Worm (Caenorhabditis elegans) whole organism, late embryonic: ENCODE results near the gene cnnm-5.

ENCODE experiments used
- C08G9.2 ChIP-seq: sonication (generic microtip); optimal IDR thresholded peaks from 2 replicates; lab custom pipeline; 2016; ENCODE audit warnings: mild to moderate bottlenecking, missing genetic modification characterization, moderate library complexity, missing compliant biosample characterization
- K02D7.2 ChIP-seq: sonication (generic microtip); optimal IDR thresholded peaks from 2 replicates; lab custom pipeline; 2017; ENCODE audit warnings: mild to moderate bottlenecking, missing genetic modification characterization, missing compliant biosample characterization
- T23F11.4 ChIP-seq: fragments of 200-800 bp; sonication (Bioruptor generic); optimal IDR thresholded peaks from 2 replicates; lab custom pipeline; 2018; ENCODE audit warnings: mild to moderate bottlenecking, missing genetic modification characterization, missing compliant biosample characterization
- ahr-1 ChIP-seq: sonication (generic microtip); optimal IDR thresholded peaks from 2 replicates; lab custom pipeline; 2016; ENCODE audit warnings: missing genetic modification characterization, missing compliant biosample characterization
- ceh-18 ChIP-seq: sonication (generic microtip); optimal IDR thresholded peaks from 2 replicates; lab custom pipeline; 2016; ENCODE audit warnings: missing genetic modification characterization, missing compliant biosample characterization
- ceh-30 ChIP-seq: fragments of 150-350 bp; optimal IDR thresholded peaks from 2 replicates; lab custom pipeline; 2014; ENCODE audit warnings: missing biosample characterization, missing genetic modification characterization
- ceh-31 ChIP-seq: sonication (generic microtip); optimal IDR thresholded peaks from 2 replicates; lab custom pipeline; 2016; ENCODE audit warnings: missing genetic modification characterization, missing compliant biosample characterization
- ceh-45 ChIP-seq: fragments of 200-800 bp; sonication (Bioruptor generic); IDR thresholded peaks from 2 replicates; pipeline ENCODE4 v1.3.6; 2022; ENCODE audit warnings: missing genetic modification reagents, missing genetic modification characterization, missing compliant biosample characterization
- ceh-6 ChIP-seq: fragments of 200-800 bp; sonication (Bioruptor generic); optimal IDR thresholded peaks from 2 replicates; lab custom pipeline; 2018; ENCODE audit warnings: mild to moderate bottlenecking, missing genetic modification characterization, missing compliant biosample characterization
- ceh-9 ChIP-seq: sonication (generic microtip); optimal IDR thresholded peaks from 2 replicates; lab custom pipeline; 2016; ENCODE audit warnings: mild to moderate bottlenecking, missing genetic modification characterization, inconsistent platforms, missing compliant biosample characterization
- dmd-4 ChIP-seq: sonication (generic microtip); optimal IDR thresholded peaks from 2 replicates; lab custom pipeline; 2016; ENCODE audit warnings: borderline replicate concordance, missing genetic modification characterization, missing compliant biosample characterization
- dve-1 ChIP-seq: sonication (generic microtip); optimal IDR thresholded peaks from 2 replicates; lab custom pipeline; 2017; ENCODE audit warnings: antibody characterized with exemption, mild to moderate bottlenecking, missing genetic modification characterization, missing compliant biosample characterization
- elt-2 ChIP-seq: sonication (generic microtip); optimal IDR thresholded peaks from 2 replicates; lab custom pipeline; 2016; ENCODE audit warnings: missing genetic modification reagents, missing genetic modification characterization, missing compliant biosample characterization
- elt-4 ChIP-seq: sonication (generic microtip); optimal IDR thresholded peaks from 2 replicates; lab custom pipeline; 2016; ENCODE audit warnings: missing genetic modification characterization, missing compliant biosample characterization
- fax-1 ChIP-seq: sonication (generic microtip); optimal IDR thresholded peaks from 2 replicates; lab custom pipeline; 2016; ENCODE audit warnings: missing genotype, missing genetic modification characterization, missing compliant biosample characterization
- fkh-10 ChIP-seq: fragments of 150-350 bp; optimal IDR thresholded peaks from 2 replicates; lab custom pipeline; 2014; ENCODE audit warnings: missing biosample characterization, missing genetic modification reagents, missing genetic modification characterization
- hlh-13 ChIP-seq: fragments of 200-800 bp; sonication (Bioruptor generic); optimal IDR thresholded peaks from 2 replicates; lab custom pipeline; 2018; ENCODE audit warnings: mild to moderate bottlenecking, missing genetic modification characterization, missing compliant biosample characterization
- hlh-30 ChIP-seq: sonication (generic microtip); optimal IDR thresholded peaks from 2 replicates; lab custom pipeline; 2017; ENCODE audit warnings: antibody characterized with exemption, missing genetic modification characterization, missing compliant biosample characterization; ENCODE audit not compliant: insufficient read depth
- hlh-6 ChIP-seq: sonication (generic microtip); optimal IDR thresholded peaks from 2 replicates; lab custom pipeline; 2016; ENCODE audit warnings: missing genotype, missing genetic modification characterization, missing compliant biosample characterization
- nfya-1 ChIP-seq: sonication (generic microtip); optimal IDR thresholded peaks from 2 replicates; lab custom pipeline; 2017; ENCODE audit warnings: missing genetic modification characterization, mild to moderate bottlenecking, missing compliant biosample characterization, antibody characterized with exemption, moderate library complexity
- nhr-11 ChIP-seq: fragments of 150-350 bp; optimal IDR thresholded peaks from 2 replicates; lab custom pipeline; 2014; ENCODE audit warnings: missing biosample characterization, missing genetic modification characterization
- nhr-232 ChIP-seq: sonication (generic microtip); optimal IDR thresholded peaks from 2 replicates; lab custom pipeline; 2016; ENCODE audit warnings: missing genetic modification characterization, missing compliant biosample characterization
- pag-3 ChIP-seq: sonication (generic microtip); optimal IDR thresholded peaks from 2 replicates; lab custom pipeline; 2016; ENCODE audit warnings: missing compliant biosample characterization, missing genetic modification characterization, borderline replicate concordance
- pax-1 ChIP-seq: fragments of 150-350 bp; optimal IDR thresholded peaks from 2 replicates; lab custom pipeline; 2014; ENCODE audit warnings: missing biosample characterization, missing genetic modification characterization
- pha-2 ChIP-seq: sonication (generic microtip); optimal IDR thresholded peaks from 2 replicates; lab custom pipeline; 2017; ENCODE audit warnings: mild to moderate bottlenecking, missing genetic modification characterization, missing compliant biosample characterization
- pqm-1 ChIP-seq: sonication (generic microtip); optimal IDR thresholded peaks from 2 replicates; lab custom pipeline; 2016; ENCODE audit warnings: missing genetic modification characterization, missing compliant biosample characterization
- pros-1 ChIP-seq: fragments of 150-350 bp; optimal IDR thresholded peaks from 2 replicates; lab custom pipeline; 2014; ENCODE audit warnings: missing biosample characterization, missing genetic modification reagents, missing genetic modification characterization
- rnt-1 ChIP-seq: sonication (generic microtip); optimal IDR thresholded peaks from 2 replicates; lab custom pipeline; 2016; ENCODE audit warnings: missing genetic modification characterization, missing compliant biosample characterization
- sdc-2 ChIP-seq: sonication (generic microtip); optimal IDR thresholded peaks from 2 replicates; lab custom pipeline; 2016; ENCODE audit warnings: missing genotype, missing genetic modification characterization, missing compliant biosample characterization
- tbx-2 ChIP-seq: sonication (generic microtip); optimal IDR thresholded peaks from 2 replicates; lab custom pipeline; 2016; ENCODE audit warnings: missing genetic modification characterization, missing compliant biosample characterization
- unc-42 ChIP-seq: sonication (generic microtip); optimal IDR thresholded peaks from 2 replicates; lab custom pipeline; 2016; ENCODE audit warnings: missing genotype, missing genetic modification characterization, missing compliant biosample characterization

Gene cnnm-5

ce11 chrIII:3799213-3799612 is 29.8 kb downstream of the cnnm-5 start:
- TF ChIP-seq ceh-30 (tag; lab: Kevin White, UChicago), result no peak
- peak; percentile 23 for TF ChIP-seq nfya-1
- TF ChIP-seq elt-2, result peak; percentile 28

- TF ChIP-seq K02D7.2, result no peak
- no peak for TF ChIP-seq elt-4
- no peak for TF ChIP-seq fkh-10 (GFP tag; lab: Kevin White, UChicago)
- TF ChIP-seq hlh-6 (tag; lab: Kevin White, UChicago), result no peak
- no peak for TF ChIP-seq pqm-1 (tag; lab: Kevin White, UChicago)
- TF ChIP-seq nfya-1, result peak; percentile 98
Observed at ce11 chrIII:3798416-3798815, 30.6 kb downstream of the cnnm-5 start.

DNA sequence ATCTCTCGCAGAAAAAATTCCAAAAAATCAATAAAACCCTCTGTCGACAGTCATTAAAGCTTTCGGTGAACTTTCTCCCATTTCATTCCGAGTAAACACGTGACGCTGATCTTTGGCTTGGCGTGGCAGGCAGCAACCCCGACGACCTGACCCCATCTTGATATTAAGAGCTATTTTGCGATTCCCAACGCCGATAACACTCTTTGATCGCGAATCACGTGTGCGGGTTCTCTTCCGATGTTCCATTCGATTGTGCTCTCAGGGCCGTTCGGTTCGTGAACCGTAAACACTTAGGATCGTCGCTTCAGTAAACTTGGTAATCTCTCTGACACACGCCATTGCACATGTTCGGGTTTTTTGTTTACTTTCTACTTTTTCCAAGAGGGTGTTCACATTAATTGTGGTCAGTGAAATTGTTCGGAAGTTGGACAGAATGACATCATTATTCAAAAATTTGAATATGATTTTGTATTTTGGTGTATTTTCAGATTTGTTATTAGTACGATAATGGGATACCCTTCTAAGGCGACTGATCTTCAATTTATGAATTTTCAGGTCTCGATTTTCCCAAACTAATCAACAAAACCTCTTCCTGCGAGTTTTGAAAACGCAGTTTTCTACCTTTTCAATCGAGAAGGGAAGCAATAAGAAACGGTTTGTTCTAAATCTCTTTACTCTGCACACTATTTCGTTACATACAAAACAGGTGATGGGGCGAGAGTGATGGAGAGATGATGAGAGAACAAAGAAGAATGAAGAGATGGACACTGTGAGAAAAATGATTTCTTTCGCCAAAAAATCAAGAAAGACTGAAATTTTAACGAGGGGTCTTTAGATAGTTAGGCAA is 31.6 kb downstream of the cnnm-5 start:
- TF ChIP-seq C08G9.2 (tag; lab: Kevin White, UChicago) (no peak), ceh-6 (GFP tag; lab: Kevin White, UChicago) (no peak), hlh-30 (peak; percentile 49), rnt-1 (tag; lab: Kevin White, UChicago) (peak; percentile 57), T23F11.4 (GFP tag; lab: Kevin White, UChicago) (no peak), ceh-9 (no peak), ceh-45 (GFP tag; lab: Robert Waterston, UW) (no peak), pax-1 (peak; percentile 4), fax-1 (tag; lab: Kevin White, UChicago) (no peak), pqm-1 (tag; lab: Kevin White, UChicago) (no peak), tbx-2 (peak; percentile 17)

DNA sequence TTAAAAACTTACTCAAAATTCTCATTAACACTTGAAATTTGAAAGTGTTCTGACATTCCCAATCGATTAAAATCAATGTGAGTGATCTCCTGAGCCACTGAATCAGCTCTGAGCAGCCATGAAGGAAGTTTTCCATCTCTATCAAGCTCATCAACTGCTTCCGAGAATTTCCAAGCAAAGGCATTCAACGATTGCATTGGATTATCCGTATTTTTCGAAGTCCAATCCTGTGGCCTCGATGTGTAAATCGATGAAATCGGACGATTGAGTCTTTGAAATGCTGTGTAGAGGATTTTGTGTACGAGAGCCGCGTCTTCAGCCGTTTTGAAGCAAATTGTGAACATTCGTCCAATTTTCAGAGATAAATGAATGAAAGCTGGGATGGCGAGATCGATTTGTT is 33.1 kb downstream of the cnnm-5 start:
- TF ChIP-seq K02D7.2 (no peak), ahr-1 (no peak), nhr-11 (no peak), dve-1 (tag; lab: Kevin White, UChicago) (no peak), pag-3 (no peak), nhr-232 (no peak), ceh-18 (tag; lab: Kevin White, UChicago) (no peak), sdc-2 (tag; lab: Kevin White, UChicago) (no peak), fax-1 (tag; lab: Kevin White, UChicago) (no peak)
- TF ChIP-seq, all 69 proteins: peak for 0

DNA sequence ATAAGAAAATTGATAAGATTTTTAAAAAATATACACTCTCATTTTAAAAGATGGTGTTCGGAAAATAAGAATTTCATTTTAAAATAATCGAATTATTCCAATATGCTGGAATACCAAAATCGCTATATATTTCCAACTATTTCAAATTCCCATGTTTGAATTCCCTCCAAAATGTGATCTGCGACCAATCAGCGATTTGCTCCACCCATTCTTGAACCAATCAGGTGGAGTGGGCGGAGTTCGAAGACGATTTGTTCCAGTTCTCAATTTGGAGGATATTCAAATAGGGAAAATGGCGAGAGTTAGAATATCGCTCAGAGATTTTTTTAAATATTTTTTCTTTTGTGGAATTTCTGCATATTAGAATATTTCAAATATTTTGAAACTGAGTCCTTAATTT is 38.1 kb downstream of the cnnm-5 start:
- no peak for TF ChIP-seq hlh-13 (GFP tag; lab: Kevin White, UChicago)
- TF ChIP-seq nfya-1, result peak; percentile 92
- TF ChIP-seq pax-1, result no peak
- TF ChIP-seq dmd-4 (tag; lab: Kevin White, UChicago), result no peak

ce11 chrIII:3789688-3790371 is 39.2 kb downstream of the cnnm-5 start:
- TF ChIP-seq ceh-31, result peak; percentile 73
- TF ChIP-seq pros-1 (tag; lab: Kevin White, UChicago), result peak; percentile 14
- peak; percentile 94 for TF ChIP-seq unc-42 (tag; lab: Kevin White, UChicago)
- TF ChIP-seq pha-2 (tag; lab: Kevin White, UChicago), result no peak
- no peak for TF ChIP-seq hlh-30
